Fruit fly (Drosophila melanogaster): ENCODE data around the gene CG32075.

- TF ChIP-seq CG1620 (GFP tag; optimal IDR thresholded peaks at IDR 0.05) (no peak), pad (GFP tag; optimal IDR thresholded peaks at IDR 0.05) (no peak), toe (GFP tag; optimal IDR thresholded peaks at IDR 0.05) (no peak), tj (GFP tag; optimal IDR thresholded peaks at IDR 0.05) (no peak), Crg-1 (GFP tag; optimal IDR thresholded peaks at IDR 0.05) (no peak), Clk (GFP tag; optimal IDR thresholded peaks at IDR 0.05) (no peak), kay (GFP tag; ENCODE audit: borderline replicate concordance) (no peak)
Measured at dm6 chr3L:11020058-11020457, 44.7 kb downstream of the CG32075 start.

All from whole organism, adult.